Fruit fly (Drosophila melanogaster) whole organism, pupa: ENCODE measurements around the gene Sc2.

Experiments used
- CG10348 ChIP-seq: fragments of 200-800 bp; sonication (Bioruptor generic); IDR thresholded peaks from 2 replicates; pipeline ENCODE4 v1.3.6; 2022; ENCODE audit warnings: missing biosample characterization, missing genetic modification characterization
- CG14655 ChIP-seq: fragments of 200-800 bp; sonication (Bioruptor generic); optimal IDR thresholded peaks from 3 replicates; lab custom pipeline; 2017; ENCODE audit warnings: mild to moderate bottlenecking, missing biosample characterization, missing genetic modification reagents, missing genetic modification characterization
- CG15710 ChIP-seq: fragments of 200-800 bp; sonication (Bioruptor generic); optimal IDR thresholded peaks from 2 replicates; lab custom pipeline; 2018; ENCODE audit warnings: missing biosample characterization, mild to moderate bottlenecking, missing genetic modification characterization, moderate library complexity
- CG17806 ChIP-seq: fragments of 200-800 bp; sonication (Bioruptor generic); optimal IDR thresholded peaks from 2 replicates; lab custom pipeline; 2018; ENCODE audit warnings: missing biosample characterization, mild to moderate bottlenecking, missing genetic modification characterization, moderate library complexity
- CG32121 ChIP-seq: fragments of 200-800 bp; sonication (Bioruptor generic); IDR thresholded peaks from 2 replicates; pipeline ENCODE4 v1.3.6; 2022; ENCODE audit warnings: missing biosample characterization, missing genetic modification characterization
- CG34367 ChIP-seq: fragments of 200-800 bp; sonication (Bioruptor generic); optimal IDR thresholded peaks from 2 replicates; lab custom pipeline; 2018; ENCODE audit warnings: missing biosample characterization, mild to moderate bottlenecking, missing genetic modification characterization
- CG8159 ChIP-seq: fragments of 200-800 bp; sonication (Bioruptor generic); optimal IDR thresholded peaks from 3 replicates; lab custom pipeline; 2018; ENCODE audit warnings: missing biosample characterization, mild to moderate bottlenecking, missing genetic modification characterization, moderate library complexity
- CG8301 ChIP-seq: fragments of 200-800 bp; sonication (Bioruptor generic); optimal IDR thresholded peaks from 2 replicates; lab custom pipeline; 2018; ENCODE audit warnings: missing biosample characterization, mild to moderate bottlenecking, missing genetic modification characterization
- D1 ChIP-seq: fragments of 200-800 bp; sonication (Bioruptor generic); optimal IDR thresholded peaks from 2 replicates; lab custom pipeline; 2018; ENCODE audit warnings: missing biosample characterization, mild to moderate bottlenecking, missing genetic modification characterization, moderate library complexity
- EcR ChIP-seq: fragments of 200-800 bp; sonication (Bioruptor generic); optimal IDR thresholded peaks from 3 replicates; lab custom pipeline; 2019; ENCODE audit warnings: missing biosample characterization, missing genetic modification characterization, mild to moderate bottlenecking, moderate library complexity, missing genetic modification reagents
- Ets98B ChIP-seq: fragments of 200-800 bp; sonication (Bioruptor generic); IDR thresholded peaks from 2 replicates; pipeline ENCODE4 v1.3.6; 2022; ENCODE audit warnings: missing biosample characterization, missing genetic modification characterization
- Pif1A ChIP-seq: fragments of 200-800 bp; sonication (Bioruptor generic); optimal IDR thresholded peaks from 3 replicates; lab custom pipeline; 2016; ENCODE audit warnings: missing biosample characterization, missing genetic modification characterization
- Snoo ChIP-seq: fragments of 200-800 bp; sonication (Bioruptor generic); optimal IDR thresholded peaks from 3 replicates; lab custom pipeline; 2017; ENCODE audit warnings: missing biosample characterization, mild to moderate bottlenecking, missing genetic modification characterization, inconsistent platforms
- fd96Ca ChIP-seq: fragments of 200-800 bp; sonication (Bioruptor generic); IDR thresholded peaks from 3 replicates; pipeline ENCODE4 v1.3.6; 2022; ENCODE audit warnings: missing biosample characterization, missing genetic modification characterization

- TF ChIP-seq Pif1A (GFP tag; lab: Kevin White, UChicago), result no peak
- TF ChIP-seq CG17806 (tag; lab: Kevin White, UChicago), result no peak
- no peak for TF ChIP-seq CG8301 (tag; lab: Kevin White, UChicago)
- no peak for TF ChIP-seq Snoo (tag; lab: Kevin White, UChicago)
- no peak for TF ChIP-seq CG8159 (tag; lab: Kevin White, UChicago)
- no peak for TF ChIP-seq CG10348
- no peak for TF ChIP-seq CG15710
- no peak for TF ChIP-seq EcR (GFP tag; lab: Kevin White, UChicago)
- no peak for TF ChIP-seq Ets98B (GFP tag; lab: Robert Waterston, UW)
- no peak for TF ChIP-seq fd96Ca
- TF ChIP-seq CG32121 (GFP tag; lab: Robert Waterston, UW), result no peak
- no peak for TF ChIP-seq CG14655 (GFP tag; lab: Kevin White, UChicago)
- no peak for TF ChIP-seq D1 (tag; lab: Kevin White, UChicago)
- no peak for TF ChIP-seq CG34367 (tag; lab: Kevin White, UChicago)
Observed at dm6 chr3L:3855194-3855980, 47.9 kb upstream of the Sc2 start.
